Worm (Caenorhabditis elegans) whole organism, L1 larva: ENCODE measurements around the gene cln-3.1.
A peak's percentile ranks its signal among the peaks of the same experiment; 100 is the strongest.

Source experiments
- Y116A8C.19 ChIP-seq: sonication (generic microtip); optimal IDR thresholded peaks from 2 replicates; lab custom pipeline; 2016; ENCODE audit warnings: missing compliant biosample characterization, missing genetic modification characterization, borderline replicate concordance
- aha-1 ChIP-seq: fragments of 150-350 bp; optimal IDR thresholded peaks from 2 replicates; lab custom pipeline; 2014; ENCODE audit warnings: missing biosample characterization, missing genetic modification characterization
- ama-1 ChIP-seq: fragments of 150-350 bp; optimal IDR thresholded peaks from 2 replicates; lab custom pipeline; 2014
- blmp-1 ChIP-seq: fragments of 150-350 bp; optimal IDR thresholded peaks from 2 replicates; lab custom pipeline; 2014; ENCODE audit warnings: missing biosample characterization, missing genetic modification characterization
- ceh-8 ChIP-seq: fragments of 200-800 bp; sonication (Bioruptor generic); optimal IDR thresholded peaks from 2 replicates; lab custom pipeline; 2018; ENCODE audit warnings: mild to moderate bottlenecking, missing genetic modification characterization, moderate library complexity, missing compliant biosample characterization
- ceh-88 ChIP-seq: fragments of 200-800 bp; sonication (Bioruptor generic); IDR thresholded peaks from 2 replicates; pipeline ENCODE4 v1.3.6; 2022; ENCODE audit warnings: missing genetic modification characterization, missing compliant biosample characterization
- efl-1 ChIP-seq, 4 experiments: fragments of 150-350 bp; optimal IDR thresholded peaks in 3 of 4; peaks in 1 of 4; 1 replicate in 1 of 4; 2 replicates in 3 of 4; lab custom pipeline; 2014; ENCODE audit warnings: missing biosample characterization in 2 of 4, missing genetic modification characterization in 2 of 4, missing genetic modification reagents in 2 of 4
- egl-13 ChIP-seq: sonication (generic microtip); optimal IDR thresholded peaks from 2 replicates; lab custom pipeline; 2016; ENCODE audit warnings: missing genotype, missing genetic modification reagents, missing genetic modification characterization, missing compliant biosample characterization
- elt-2 ChIP-seq: sonication (generic microtip); optimal IDR thresholded peaks from 2 replicates; lab custom pipeline; 2016; ENCODE audit warnings: missing genetic modification characterization, mild to moderate bottlenecking, inconsistent platforms, missing compliant biosample characterization, missing genetic modification reagents
- elt-3 ChIP-seq, 6 experiments: fragments of 150-350 bp in 1 of 6; sonication (generic microtip); optimal IDR thresholded peaks; 2 replicates each; lab custom pipeline; 2017 to 2018; ENCODE audit warnings: missing biosample characterization in 6 of 6, missing genetic modification characterization in 6 of 6, inconsistent platforms in 1 of 6
- ets-5 ChIP-seq: fragments of 200-800 bp; sonication (Bioruptor generic); IDR thresholded peaks from 2 replicates; pipeline ENCODE4 v1.3.6; 2022; ENCODE audit warnings: missing genetic modification characterization, missing compliant biosample characterization
- fkh-8 ChIP-seq: sonication (generic microtip); optimal IDR thresholded peaks from 2 replicates; lab custom pipeline; 2016; ENCODE audit warnings: mild to moderate bottlenecking, missing genetic modification characterization, missing compliant biosample characterization
- fos-1 ChIP-seq: fragments of 150-350 bp; optimal IDR thresholded peaks from 2 replicates; lab custom pipeline; 2014; ENCODE audit warnings: missing biosample characterization, missing genetic modification characterization
- grh-1 ChIP-seq: fragments of 200-800 bp; sonication (Bioruptor generic); IDR thresholded peaks from 2 replicates; pipeline ENCODE4 v1.3.6; 2022; ENCODE audit warnings: missing genetic modification reagents, missing genetic modification characterization, missing compliant biosample characterization
- hlh-17 ChIP-seq: fragments of 200-800 bp; sonication (Bioruptor generic); optimal IDR thresholded peaks from 2 replicates; lab custom pipeline; 2018; ENCODE audit warnings: missing genetic modification characterization, mild to moderate bottlenecking, missing compliant biosample characterization, moderate library complexity, borderline replicate concordance
- hlh-4 ChIP-seq: sonication (generic microtip); optimal IDR thresholded peaks from 2 replicates; lab custom pipeline; 2016; ENCODE audit warnings: mild to moderate bottlenecking, missing genetic modification characterization, missing compliant biosample characterization
- hpl-2 ChIP-seq: fragments of 150-350 bp; optimal IDR thresholded peaks from 2 replicates; lab custom pipeline; 2014; ENCODE audit warnings: missing biosample characterization, missing genetic modification reagents, missing genetic modification characterization
- irx-1 ChIP-seq: sonication (generic microtip); optimal IDR thresholded peaks from 2 replicates; lab custom pipeline; 2016; ENCODE audit warnings: missing genetic modification characterization, missing compliant biosample characterization
- isw-1 ChIP-seq: fragments of 200-800 bp; sonication (Bioruptor generic); IDR thresholded peaks from 2 replicates; pipeline ENCODE4 v1.3.6; 2022; ENCODE audit warnings: missing genetic modification characterization, missing compliant biosample characterization
- jun-1 ChIP-seq: fragments of 150-350 bp; optimal IDR thresholded peaks from 2 replicates; lab custom pipeline; 2014; ENCODE audit warnings: missing biosample characterization, missing genetic modification reagents, missing genetic modification characterization
- lin-15B ChIP-seq: fragments of 150-350 bp; sonication (generic microtip); optimal IDR thresholded peaks from 3 replicates; lab custom pipeline; 2014; ENCODE audit warnings: missing biosample characterization, missing genetic modification characterization
- lin-35 ChIP-seq, 2 experiments: fragments of 150-350 bp; optimal IDR thresholded peaks; 2 replicates each; lab custom pipeline; 2014; ENCODE audit warnings: missing biosample characterization in 2 of 2, missing genetic modification characterization in 2 of 2, missing genetic modification reagents in 2 of 2
- lsy-2 ChIP-seq, 2 experiments: fragments of 150-350 bp; optimal IDR thresholded peaks; 2 replicates each; lab custom pipeline; 2014; ENCODE audit warnings: missing biosample characterization in 2 of 2, missing genetic modification characterization in 2 of 2
- mab-9 ChIP-seq: fragments of 200-800 bp; sonication (Bioruptor generic); IDR thresholded peaks from 2 replicates; pipeline ENCODE4 v1.3.6; 2022; ENCODE audit warnings: missing genetic modification reagents, missing genetic modification characterization, missing compliant biosample characterization
- mdl-1 ChIP-seq, 2 experiments: fragments of 150-350 bp; optimal IDR thresholded peaks; 2 replicates each; lab custom pipeline; 2014 to 2017; ENCODE audit warnings: missing biosample characterization in 2 of 2, missing genetic modification characterization in 2 of 2, inconsistent platforms in 1 of 2
- nhr-11 ChIP-seq: fragments of 150-350 bp; optimal IDR thresholded peaks from 2 replicates; lab custom pipeline; 2014; ENCODE audit warnings: missing biosample characterization, missing genetic modification characterization
- nhr-19 ChIP-seq: fragments of 200-800 bp; sonication (Bioruptor generic); conservative IDR thresholded peaks from 2 replicates; pipeline ENCODE4 v1.3.6; 2022; ENCODE audit warnings: missing genetic modification characterization, missing compliant biosample characterization
- nhr-20 ChIP-seq: sonication (generic microtip); optimal IDR thresholded peaks from 2 replicates; lab custom pipeline; 2016; ENCODE audit warnings: mild to moderate bottlenecking, missing genetic modification characterization, missing compliant biosample characterization
- nhr-76 ChIP-seq: sonication (generic microtip); optimal IDR thresholded peaks from 2 replicates; lab custom pipeline; 2017; ENCODE audit warnings: missing biosample characterization, missing genetic modification characterization
- nhr-84 ChIP-seq: sonication (generic microtip); optimal IDR thresholded peaks from 2 replicates; lab custom pipeline; 2017; ENCODE audit warnings: missing biosample characterization, missing genetic modification characterization
- nhr-90 ChIP-seq: sonication (generic microtip); optimal IDR thresholded peaks from 2 replicates; lab custom pipeline; 2016; ENCODE audit warnings: mild to moderate bottlenecking, missing genetic modification characterization, missing compliant biosample characterization; ENCODE audit not compliant: poor library complexity
- pag-3 ChIP-seq: sonication (generic microtip); optimal IDR thresholded peaks from 2 replicates; lab custom pipeline; 2017; ENCODE audit warnings: missing genetic modification characterization, mild to moderate bottlenecking, missing compliant biosample characterization, antibody characterized with exemption, borderline replicate concordance; ENCODE audit not compliant: insufficient read depth
- pax-3 ChIP-seq: fragments of 200-800 bp; sonication (Bioruptor generic); optimal IDR thresholded peaks from 2 replicates; lab custom pipeline; 2018; ENCODE audit warnings: mild to moderate bottlenecking, missing genetic modification characterization, moderate library complexity, missing compliant biosample characterization
- pqm-1 ChIP-seq: sonication (generic microtip); optimal IDR thresholded peaks from 3 replicates; lab custom pipeline; 2017; ENCODE audit warnings: missing biosample characterization, missing genetic modification characterization
- snpc-4 ChIP-seq: fragments of 150-350 bp; optimal IDR thresholded peaks from 2 replicates; lab custom pipeline; 2014; ENCODE audit warnings: missing biosample characterization, missing genetic modification characterization
- sox-4 ChIP-seq: sonication (generic microtip); optimal IDR thresholded peaks from 2 replicates; lab custom pipeline; 2016; ENCODE audit warnings: missing genetic modification characterization, missing compliant biosample characterization
- sup-37 ChIP-seq: fragments of 200-800 bp; sonication (Bioruptor generic); optimal IDR thresholded peaks from 2 replicates; lab custom pipeline; 2018; ENCODE audit warnings: mild to moderate bottlenecking, missing genetic modification characterization, missing compliant biosample characterization
- tlp-1 ChIP-seq: fragments of 150-350 bp; optimal IDR thresholded peaks from 2 replicates; lab custom pipeline; 2014; ENCODE audit warnings: missing biosample characterization, missing genetic modification characterization
- unc-62 ChIP-seq: fragments of 150-350 bp; optimal IDR thresholded peaks from 2 replicates; lab custom pipeline; 2014; ENCODE audit warnings: missing biosample characterization, missing genetic modification reagents, missing genetic modification characterization
- unc-86 ChIP-seq: sonication (generic microtip); optimal IDR thresholded peaks from 2 replicates; lab custom pipeline; 2016; ENCODE audit warnings: missing genetic modification characterization, missing compliant biosample characterization
- vab-15 ChIP-seq: sonication (generic microtip); optimal IDR thresholded peaks from 2 replicates; lab custom pipeline; 2017; ENCODE audit warnings: missing genotype, mild to moderate bottlenecking, missing genetic modification characterization, missing compliant biosample characterization

The cln-3.1 gene

ce11 chrV:11239187-11239725, 26.2 kb downstream of the cln-3.1 start, which contains the start of the genes dvc-1 and ima-1 (continued):
- no peak for TF ChIP-seq ceh-8
- peak; percentile 63 to 70 for TF ChIP-seq lsy-2 (tag; optimal IDR thresholded peaks at IDR 0.05; lab: Kevin White, UChicago)
- no peak for TF ChIP-seq fos-1
- TF ChIP-seq unc-86 = no peak
- TF ChIP-seq hlh-17 (GFP tag; lab: Kevin White, UChicago) = no peak
- peak; percentile 51; the same call in 1 of the 2 replicates for TF ChIP-seq grh-1 (GFP tag; lab: Robert Waterston, UW)
- peak; percentile 42 for TF ChIP-seq snpc-4 (tag; lab: Kevin White, UChicago)

ce11 chrV:11235876-11236275, 29.6 kb downstream of the cln-3.1 start:
- TF ChIP-seq unc-62 (GFP tag; lab: Kevin White, UChicago) = no peak
- TF ChIP-seq elt-2 (tag; lab: Kevin White, UChicago) = peak; percentile 96
- TF ChIP-seq efl-1 (optimal IDR thresholded peaks at IDR 0.05; lab: Kevin White, UChicago) = no peak
- TF ChIP-seq efl-1 (GFP tag; optimal IDR thresholded peaks at IDR 0.05 in 1 of 2; lab: Kevin White, UChicago) = peak in 1 of 2 experiments; percentile 74

- TF ChIP-seq pqm-1 (tag; lab: Kevin White, UChicago) (no peak), blmp-1 (tag; lab: Kevin White, UChicago) (peak; percentile 18)
Observed at ce11 chrV:11234350-11234749, 31.1 kb downstream of the cln-3.1 start, which contains the start of gene T19B10.5. TSS of gene T19B10.5 (plus strand) at chrV:11234650.

- TF ChIP-seq efl-1 (optimal IDR thresholded peaks at IDR 0.05; lab: Kevin White, UChicago) (no peak), efl-1 (GFP tag; optimal IDR thresholded peaks at IDR 0.05 in 1 of 2; lab: Kevin White, UChicago) (peak in 1 of 2 experiments; percentile 2), pax-3 (tag; lab: Kevin White, UChicago) (no peak), blmp-1 (tag; lab: Kevin White, UChicago) (peak; percentile 80), hlh-4 (no peak)
- TF ChIP-seq, all 84 proteins: peak for 2
Observed at ce11 chrV:11231177-11231576, 34.3 kb downstream of the cln-3.1 start.

ce11 chrV:11228653-11229173, 36.7 kb downstream of the cln-3.1 start, which contains the start of gene pqn-70:
TSS of gene pqn-70 (minus strand) at chrV:11228703.
- TF ChIP-seq hlh-4 = no peak
- no peak for TF ChIP-seq nhr-84
- TF ChIP-seq jun-1 (tag; lab: Kevin White, UChicago) = peak; percentile 64
- TF ChIP-seq pqm-1 (tag; lab: Kevin White, UChicago) = no peak
- TF ChIP-seq grh-1 (GFP tag; lab: Robert Waterston, UW) = peak; percentile 69
- TF ChIP-seq sup-37 = no peak
- TF ChIP-seq ceh-88 (GFP tag; lab: Robert Waterston, UW) = peak; percentile 40; the same call in 1 of the 2 replicates
- TF ChIP-seq nhr-90 (tag; lab: Kevin White, UChicago) = peak; percentile 79
- TF ChIP-seq tlp-1 (tag; lab: Kevin White, UChicago) = no peak
- TF ChIP-seq aha-1 (tag; lab: Kevin White, UChicago) = no peak
- peak; percentile 84 to 85 for TF ChIP-seq lsy-2 (tag; optimal IDR thresholded peaks at IDR 0.05; lab: Kevin White, UChicago)
- TF ChIP-seq ama-1 (lab: Kevin White, UChicago) = no peak
- peak; percentile 65 for TF ChIP-seq irx-1 (tag; lab: Kevin White, UChicago)
- TF ChIP-seq nhr-76 = no peak
- TF ChIP-seq sox-4 (tag; lab: Kevin White, UChicago) = peak; percentile 60
- peak in 1 of 2 experiments; percentile 78 for TF ChIP-seq mdl-1 (tag; optimal IDR thresholded peaks at IDR 0.05; lab: Kevin White, UChicago)
- TF ChIP-seq Y116A8C.19 (tag; lab: Kevin White, UChicago) = no peak
- TF ChIP-seq lin-35 (GFP tag; optimal IDR thresholded peaks at IDR 0.05; lab: Kevin White, UChicago) = peak; percentile 79 to 88
- peak; percentile 12 for TF ChIP-seq nhr-11
- no peak for TF ChIP-seq vab-15 (tag; lab: Kevin White, UChicago)
- peak in 2 of 6 experiments; percentile 42 to 54 for TF ChIP-seq elt-3 (tag; optimal IDR thresholded peaks at IDR 0.05; lab: Kevin White, UChicago)
- TF ChIP-seq unc-86 = peak; percentile 80
- TF ChIP-seq nhr-20 = peak; percentile 90
- TF ChIP-seq ets-5 (GFP tag; lab: Robert Waterston, UW) = no peak
- TF ChIP-seq elt-2 (tag; lab: Kevin White, UChicago) = peak; percentile 56
- no peak for TF ChIP-seq pag-3
- peak; percentile 85 for TF ChIP-seq isw-1
- TF ChIP-seq lin-15B (tag; lab: Kevin White, UChicago) = peak; percentile 53
- TF ChIP-seq nhr-19 (GFP tag; lab: Robert Waterston, UW) = peak; percentile 83
- TF ChIP-seq fkh-8 (tag; lab: Kevin White, UChicago) = peak; percentile 74
- TF ChIP-seq egl-13 (tag; lab: Kevin White, UChicago) = peak; percentile 39
- peak; percentile 34; the same call in 1 of the 2 replicates for TF ChIP-seq mab-9 (GFP tag; lab: Robert Waterston, UW)
- no peak for TF ChIP-seq ceh-8
- peak; percentile 45 for TF ChIP-seq hpl-2
